Worm (Caenorhabditis elegans): Measurements from ENCODE around the gene sknr-1.

ce11 chrV:2639506-2639905, 14.2 kb upstream of the sknr-1 start:
- TF ChIP-seq ama-1 (optimal IDR thresholded peaks at IDR 0.05) (no peak), tbx-37 (GFP tag; conservative IDR thresholded peaks at IDR 0.05) (no peak), flt-1 (GFP tag; IDR thresholded peaks at IDR 0.05) (no peak), hnd-1 (tag; optimal IDR thresholded peaks at IDR 0.05) (no peak), sea-1 (GFP tag; conservative IDR thresholded peaks at IDR 0.05) (no peak), hmg-4 (GFP tag; optimal IDR thresholded peaks at IDR 0.05) (no peak), ceh-13 (GFP tag; optimal IDR thresholded peaks at IDR 0.05) (no peak), B0310.2 (tag; optimal IDR thresholded peaks at IDR 0.05) (no peak)

Data from whole organism, early embryonic.